Fruit fly (Drosophila melanogaster): Measurements from ENCODE around the gene aly.

aly gene

DNA sequence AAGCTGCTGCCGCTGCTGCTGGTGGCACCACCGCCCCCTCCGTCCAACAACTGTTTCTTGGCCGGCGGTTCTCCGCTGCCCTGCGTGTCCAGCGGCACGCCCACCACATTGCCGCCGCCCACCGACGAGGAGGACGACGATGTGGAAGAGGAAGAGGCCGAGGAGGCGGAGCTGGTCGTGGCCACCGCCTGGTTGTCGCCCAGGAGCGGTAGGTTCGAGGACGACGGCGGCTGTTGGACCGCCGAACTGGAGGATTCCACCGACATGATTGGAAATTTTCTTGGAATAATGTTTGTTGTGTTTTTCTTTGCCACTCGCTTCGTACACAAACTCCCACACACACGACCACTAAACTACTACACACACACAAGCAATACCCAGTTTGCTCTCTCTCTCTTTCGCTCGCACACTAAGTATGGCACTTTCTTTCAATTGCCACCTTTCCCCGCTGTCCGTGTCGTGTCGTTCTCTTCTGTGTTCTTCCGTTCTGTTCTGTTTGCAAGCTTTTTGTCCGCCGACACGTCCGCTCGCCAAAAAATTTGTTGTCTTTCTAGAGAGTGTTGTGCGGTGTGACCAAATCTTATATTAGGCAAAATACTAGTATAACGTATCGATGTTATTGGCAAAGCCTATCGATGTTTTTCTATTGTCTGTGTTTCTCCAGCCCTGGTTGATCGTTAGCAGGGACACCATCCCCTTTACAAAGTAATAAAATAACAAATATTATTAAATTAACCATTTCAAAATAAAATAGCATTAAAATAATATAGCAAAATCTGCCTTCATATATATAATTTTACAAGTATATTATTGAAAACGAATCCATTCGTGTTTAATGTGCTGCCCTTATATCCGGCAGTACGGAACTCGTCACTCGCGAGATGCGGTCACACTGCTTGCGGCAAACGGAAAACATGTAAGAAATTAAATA is 44.2 kb upstream of the aly start, which contains the start of the genes CG32486 and PAN3 (continued):
- TF ChIP-seq pzg (GFP tag; optimal IDR thresholded peaks at IDR 0.05) (peak; percentile 97), CG34422 (GFP tag; IDR thresholded peaks at IDR 0.05) (peak; percentile 87), oc (tag; optimal IDR thresholded peaks at IDR 0.05) (peak; percentile 43), MESR4 (GFP tag; optimal IDR thresholded peaks at IDR 0.05) (peak; percentile 44), usp (GFP tag; optimal IDR thresholded peaks at IDR 0.05) (no peak), CG15514 (GFP tag; optimal IDR thresholded peaks at IDR 0.05) (peak; percentile 70), chm (GFP tag; IDR thresholded peaks at IDR 0.05) (peak; percentile 92), CG13894 (tag; optimal IDR thresholded peaks at IDR 0.05) (peak; percentile 87), ato (GFP tag; IDR thresholded peaks at IDR 0.05; ENCODE audit: partially characterized antibody) (peak; percentile 75), CG7271 (tag; optimal IDR thresholded peaks at IDR 0.05) (peak; percentile 26), Dfd (GFP tag; optimal IDR thresholded peaks at IDR 0.05) (no peak), CG2202 (tag; optimal IDR thresholded peaks at IDR 0.05) (peak; percentile 31), ind (GFP tag; optimal IDR thresholded peaks at IDR 0.05) (peak; percentile 8), ttk (GFP tag; IDR thresholded peaks at IDR 0.05) (0 out of 2 replicates have a peak, but pooled peaks have one; percentile 31), Doc2 (GFP tag; IDR thresholded peaks at IDR 0.05) (no peak), Poxn (GFP tag; IDR thresholded peaks at IDR 0.05) (no peak), Elba2 (GFP tag; optimal IDR thresholded peaks at IDR 0.05) (peak; percentile 1), pb (GFP tag; optimal IDR thresholded peaks at IDR 0.05) (no peak), CG6254 (GFP tag; optimal IDR thresholded peaks at IDR 0.05) (no peak), Hr51 (GFP tag; optimal IDR thresholded peaks at IDR 0.05) (peak in 1 of 2 experiments; percentile 3), gcm2 (GFP tag; optimal IDR thresholded peaks at IDR 0.05) (no peak), CG16813 (GFP tag; IDR thresholded peaks at IDR 0.05; ENCODE audit: partially characterized antibody) (peak; percentile 90), CG34376 (GFP tag; optimal IDR thresholded peaks at IDR 0.05) (peak; percentile 82), YL-1 (GFP tag; optimal IDR thresholded peaks at IDR 0.05) (peak; percentile 54), CG7987 (GFP tag; optimal IDR thresholded peaks at IDR 0.05) (peak; percentile 83), Dad (GFP tag; optimal IDR thresholded peaks at IDR 0.05) (peak; percentile 47), CG7928 (GFP tag; optimal IDR thresholded peaks at IDR 0.05) (peak; percentile 94), Hr3 (GFP tag; optimal IDR thresholded peaks at IDR 0.05) (peak; percentile 15), ci (GFP tag; IDR thresholded peaks at IDR 0.05) (peak; percentile 60; the same call in 1 of the 3 replicates), Rx (GFP tag; IDR thresholded peaks at IDR 0.05) (0 out of 2 replicates have a peak, but pooled peaks have one; percentile 33), disco-r (GFP tag; optimal IDR thresholded peaks at IDR 0.05) (peak; percentile 6), bowl (GFP tag; IDR thresholded peaks at IDR 0.05) (no peak), HLH54F (GFP tag; optimal IDR thresholded peaks at IDR 0.05) (peak; percentile 10), CG4617 (GFP tag; optimal IDR thresholded peaks at IDR 0.05; ENCODE audit: borderline replicate concordance) (peak; percentile 76), Dbx (GFP tag; IDR thresholded peaks at IDR 0.05) (peak; percentile 65; the same call in 2 of the 3 replicates), CG3281 (GFP tag; optimal IDR thresholded peaks at IDR 0.05) (peak; percentile 11), HLH4C (GFP tag; IDR thresholded peaks at IDR 0.05; ENCODE audit: partially characterized antibody) (peak; percentile 77), CG8388 (GFP tag; optimal IDR thresholded peaks at IDR 0.05) (peak; percentile 16), Spps (tag; optimal IDR thresholded peaks at IDR 0.05) (no peak), unc-4 (GFP tag; IDR thresholded peaks at IDR 0.05; ENCODE audit: partially characterized antibody) (peak; percentile 89), CG9817 (tag; optimal IDR thresholded peaks at IDR 0.05) (peak; percentile 31), Sry-β (GFP tag; optimal IDR thresholded peaks at IDR 0.05) (no peak), CG8359 (GFP tag; optimal IDR thresholded peaks at IDR 0.05; ENCODE audit: borderline replicate concordance) (no peak), pita (GFP tag; optimal IDR thresholded peaks at IDR 0.05) (peak; percentile 76), CG15601 (tag; optimal IDR thresholded peaks at IDR 0.05) (peak; percentile 67), Opbp (GFP tag; IDR thresholded peaks at IDR 0.05; ENCODE audit: partially characterized antibody) (peak; percentile 92), Rfx (GFP tag; IDR thresholded peaks at IDR 0.05) (peak; percentile 65)

Data from whole organism, embryonic.